Worm (Caenorhabditis elegans) whole organism, late embryonic: ENCODE data around the gene lin-54.

Experiments used
- ama-1 ChIP-seq: fragments of 150-350 bp; optimal IDR thresholded peaks from 2 replicates; lab custom pipeline; 2014
- ceh-45 ChIP-seq: fragments of 200-800 bp; sonication (Bioruptor generic); IDR thresholded peaks from 2 replicates; pipeline ENCODE4 v1.3.6; 2022; ENCODE audit warnings: missing genetic modification reagents, missing genetic modification characterization, missing compliant biosample characterization
- dve-1 ChIP-seq: sonication (generic microtip); optimal IDR thresholded peaks from 2 replicates; lab custom pipeline; 2017; ENCODE audit warnings: antibody characterized with exemption, mild to moderate bottlenecking, missing genetic modification characterization, missing compliant biosample characterization
- elt-2 ChIP-seq: sonication (generic microtip); optimal IDR thresholded peaks from 2 replicates; lab custom pipeline; 2016; ENCODE audit warnings: missing genetic modification reagents, missing genetic modification characterization, missing compliant biosample characterization
- lim-6 ChIP-seq: sonication (generic microtip); optimal IDR thresholded peaks from 2 replicates; lab custom pipeline; 2016; ENCODE audit warnings: missing genetic modification characterization, missing compliant biosample characterization
- nfya-1 ChIP-seq: sonication (generic microtip); optimal IDR thresholded peaks from 2 replicates; lab custom pipeline; 2017; ENCODE audit warnings: missing genetic modification characterization, mild to moderate bottlenecking, missing compliant biosample characterization, antibody characterized with exemption, moderate library complexity
- nhr-11 ChIP-seq: fragments of 150-350 bp; optimal IDR thresholded peaks from 2 replicates; lab custom pipeline; 2014; ENCODE audit warnings: missing biosample characterization, missing genetic modification characterization
- nhr-232 ChIP-seq: sonication (generic microtip); optimal IDR thresholded peaks from 2 replicates; lab custom pipeline; 2016; ENCODE audit warnings: missing genetic modification characterization, missing compliant biosample characterization
- rnt-1 ChIP-seq: sonication (generic microtip); optimal IDR thresholded peaks from 2 replicates; lab custom pipeline; 2016; ENCODE audit warnings: missing genetic modification characterization, missing compliant biosample characterization
- sdc-2 ChIP-seq: sonication (generic microtip); optimal IDR thresholded peaks from 2 replicates; lab custom pipeline; 2016; ENCODE audit warnings: missing genotype, missing genetic modification characterization, missing compliant biosample characterization
- tbx-2 ChIP-seq: sonication (generic microtip); optimal IDR thresholded peaks from 2 replicates; lab custom pipeline; 2016; ENCODE audit warnings: missing genetic modification characterization, missing compliant biosample characterization
- ztf-16 ChIP-seq: sonication (generic microtip); optimal IDR thresholded peaks from 2 replicates; lab custom pipeline; 2017; ENCODE audit warnings: missing genetic modification characterization, missing compliant biosample characterization

DNA sequence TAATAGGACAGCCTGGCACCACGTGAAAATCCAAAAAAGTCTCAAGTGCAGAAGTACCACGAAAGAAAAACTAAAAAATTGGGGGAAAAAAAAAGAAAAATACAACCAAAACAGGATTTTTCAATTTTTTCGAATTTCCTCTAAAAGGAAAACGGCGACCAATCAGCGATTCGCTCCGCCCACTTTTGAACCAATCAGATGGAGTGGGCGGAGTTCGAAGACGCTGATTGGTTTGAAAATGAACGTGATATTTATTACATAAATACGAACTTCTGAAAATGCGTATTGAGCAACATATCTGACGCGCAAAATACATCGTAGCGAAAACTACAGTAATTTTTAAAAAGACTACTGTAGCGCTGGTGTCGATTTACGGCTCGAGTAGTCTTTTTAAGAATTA lies 27.5 kb downstream of the lin-54 start:
- no peak for TF ChIP-seq nhr-232 (tag; lab: Kevin White, UChicago)
- peak; percentile 84 for TF ChIP-seq nfya-1 (tag; lab: Kevin White, UChicago)
- no peak for TF ChIP-seq nhr-11 (tag; lab: Kevin White, UChicago)
- no peak for TF ChIP-seq dve-1
- no peak for TF ChIP-seq ztf-16 (tag; lab: Kevin White, UChicago)
- TF ChIP-seq lim-6 (tag; lab: Kevin White, UChicago): no peak
- no peak for TF ChIP-seq tbx-2 (tag; lab: Kevin White, UChicago)
- TF ChIP-seq rnt-1 (tag; lab: Kevin White, UChicago): no peak
- TF ChIP-seq ama-1 (lab: Kevin White, UChicago): no peak
- TF ChIP-seq sdc-2 (tag; lab: Kevin White, UChicago): no peak
- TF ChIP-seq ceh-45 (GFP tag; lab: Robert Waterston, UW): no peak
- no peak for TF ChIP-seq elt-2
